Worm (Caenorhabditis elegans) whole organism, L4/young adult: ENCODE results near the gene F32D8.4.

ENCODE experiments used
- W03F9.2 ChIP-seq: fragments of 150-350 bp; optimal IDR thresholded peaks from 2 replicates; lab custom pipeline; 2014; ENCODE audit warnings: missing biosample characterization, missing genetic modification characterization
- dao-5 ChIP-seq: sonication (generic microtip); optimal IDR thresholded peaks from 2 replicates; lab custom pipeline; 2016; ENCODE audit warnings: missing genotype, missing genetic modification characterization, moderate library complexity, missing compliant biosample characterization
- him-1 ChIP-seq: sonication (generic microtip); optimal IDR thresholded peaks from 2 replicates; lab custom pipeline; 2016; ENCODE audit warnings: missing genotype, missing genetic modification reagents, missing genetic modification characterization, missing compliant biosample characterization

Gene F32D8.4

ce11 chrV:10893510-10894128 lies at the start of gene F32D8.4:
Gene F32D8.4, minus strand, starts transcription at chrV:10893560.
- no peak for TF ChIP-seq W03F9.2 (tag; lab: Kevin White, UChicago)
- TF ChIP-seq dao-5 (tag; lab: Kevin White, UChicago) = no peak
- TF ChIP-seq him-1 (tag; lab: Kevin White, UChicago) = no peak

- TF ChIP-seq dao-5 (tag; lab: Kevin White, UChicago) = no peak
- no peak for TF ChIP-seq him-1 (tag; lab: Kevin White, UChicago)
- no peak for TF ChIP-seq W03F9.2 (tag; lab: Kevin White, UChicago)
These were observed 48.8 kb upstream of the F32D8.4 start, which contains the start of gene zip-9 for ce11 chrV:10942161-10942560. Gene zip-9, plus strand, starts transcription at chrV:10942461.

ce11 chrV:10941150-10941549 lies 47.8 kb upstream of the F32D8.4 start, which contains the start of gene F17C11.26:
Gene F17C11.26, plus strand, starts transcription at chrV:10941450.
- TF ChIP-seq dao-5 (tag; lab: Kevin White, UChicago) (no peak), him-1 (tag; lab: Kevin White, UChicago) (no peak), W03F9.2 (tag; lab: Kevin White, UChicago) (no peak)

- TF ChIP-seq dao-5 (tag; lab: Kevin White, UChicago) (no peak), W03F9.2 (tag; lab: Kevin White, UChicago) (peak; percentile 19)
These were observed 47.2 kb upstream of the F32D8.4 start for ce11 chrV:10940571-10940991.

ce11 chrV:10939990-10940570 lies 46.7 kb upstream of the F32D8.4 start:
- no peak for TF ChIP-seq him-1 (tag; lab: Kevin White, UChicago)
- no peak for TF ChIP-seq W03F9.2 (tag; lab: Kevin White, UChicago)
- no peak for TF ChIP-seq dao-5 (tag; lab: Kevin White, UChicago)

- TF ChIP-seq him-1 (tag; lab: Kevin White, UChicago) (no peak), W03F9.2 (tag; lab: Kevin White, UChicago) (no peak), dao-5 (tag; lab: Kevin White, UChicago) (no peak)
These were observed 45.4 kb upstream of the F32D8.4 start, which contains the start of gene F17C11.11 for ce11 chrV:10938739-10939138. Gene F17C11.11, minus strand, starts transcription at chrV:10938817.

ce11 chrV:10937294-10937693 lies 43.9 kb upstream of the F32D8.4 start:
- no peak for TF ChIP-seq him-1 (tag; lab: Kevin White, UChicago)
- no peak for TF ChIP-seq dao-5 (tag; lab: Kevin White, UChicago)
- peak; percentile 10 for TF ChIP-seq W03F9.2 (tag; lab: Kevin White, UChicago)

ce11 chrV:10936681-10937080 lies 43.3 kb upstream of the F32D8.4 start, which contains the start of gene F17C11.12:
Gene F17C11.12, minus strand, starts transcription at chrV:10936920.
- TF ChIP-seq him-1 (tag; lab: Kevin White, UChicago) (no peak), W03F9.2 (tag; lab: Kevin White, UChicago) (no peak), dao-5 (tag; lab: Kevin White, UChicago) (no peak)

ce11 chrV:10932411-10932810 lies 39.1 kb upstream of the F32D8.4 start, which contains the start of gene F58B4.5:
Gene F58B4.5, plus strand, starts transcription at chrV:10932693.
- TF ChIP-seq W03F9.2 (tag; lab: Kevin White, UChicago) (peak; percentile 21), dao-5 (tag; lab: Kevin White, UChicago) (no peak), him-1 (tag; lab: Kevin White, UChicago) (no peak)

- TF ChIP-seq W03F9.2 (tag; lab: Kevin White, UChicago) = no peak
- no peak for TF ChIP-seq dao-5 (tag; lab: Kevin White, UChicago)
- TF ChIP-seq him-1 (tag; lab: Kevin White, UChicago) = no peak
These were observed 37.8 kb upstream of the F32D8.4 start, which contains the start of gene scvp-1 for ce11 chrV:10931189-10931588. Gene scvp-1, minus strand, starts transcription at chrV:10931289.

- TF ChIP-seq W03F9.2 (tag; lab: Kevin White, UChicago) (no peak), dao-5 (tag; lab: Kevin White, UChicago) (no peak), him-1 (tag; lab: Kevin White, UChicago) (no peak)
These were observed 36.2 kb upstream of the F32D8.4 start, which contains the start of gene F58B4.3 for ce11 chrV:10929511-10929910. Gene F58B4.3, plus strand, starts transcription at chrV:10929811.

ce11 chrV:10925658-10926057 lies 32.3 kb upstream of the F32D8.4 start:
- TF ChIP-seq dao-5 (tag; lab: Kevin White, UChicago) (no peak), W03F9.2 (tag; lab: Kevin White, UChicago) (no peak), him-1 (tag; lab: Kevin White, UChicago) (no peak)

ce11 chrV:10924731-10925130 lies 31.4 kb upstream of the F32D8.4 start, which contains the start of gene F58B4.6:
Gene F58B4.6, plus strand, starts transcription at chrV:10925031.
- TF ChIP-seq him-1 (tag; lab: Kevin White, UChicago) = no peak
- no peak for TF ChIP-seq W03F9.2 (tag; lab: Kevin White, UChicago)
